5 worm cellular contexts compared by ENCODE assay signal in the genomic region with DNA sequence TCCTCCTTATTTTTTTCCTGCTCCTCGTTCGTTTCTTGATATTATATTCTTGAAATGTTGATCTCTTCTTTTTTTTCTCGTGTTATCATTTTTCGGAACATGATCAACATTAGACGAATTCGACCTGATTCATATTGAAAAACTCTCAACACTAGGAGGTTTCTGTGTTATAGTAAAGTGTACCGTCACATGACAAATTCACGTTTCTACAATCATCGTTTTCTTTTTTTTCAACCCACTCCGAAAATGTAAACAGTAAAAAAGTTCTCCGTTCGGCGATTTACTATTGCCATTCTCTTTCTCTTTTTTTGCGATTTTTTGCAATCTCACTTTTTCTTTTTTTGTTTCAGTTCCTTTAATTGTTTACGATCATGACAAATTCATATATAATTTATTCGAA.
TF ChIP-seq lines count a peak whose summit lies in the region.

No protein-coding gene starts in this region.

TF ChIP-seq in whole organism, L1 larva, 84 proteins besides CTCF, POLR2A, EP300 and RAD21:
- TF ChIP-seq lin-35 (GFP tag; optimal IDR thresholded peaks at IDR 0.05; lab: Kevin White, UChicago) (peak in 1 of 2 experiments; percentile 22), blmp-1 (tag; optimal IDR thresholded peaks at IDR 0.05; lab: Kevin White, UChicago) (peak; percentile 9), lin-13 (GFP tag; optimal IDR thresholded peaks at IDR 0.05; lab: Kevin White, UChicago) (no peak), elt-3 (tag; optimal IDR thresholded peaks at IDR 0.05; lab: Kevin White, UChicago) (peak in 1 of 6 experiments; percentile 20), jun-1 (tag; optimal IDR thresholded peaks at IDR 0.05; lab: Kevin White, UChicago) (no peak)

TF ChIP-seq in whole organism, L2 larva, 48 proteins besides CTCF, POLR2A, EP300 and RAD21:
- peak; percentile 63 for TF ChIP-seq sma-3 (GFP tag; optimal IDR thresholded peaks at IDR 0.05; lab: Kevin White, UChicago)
- no peak for TF ChIP-seq unc-55 (GFP tag; optimal IDR thresholded peaks at IDR 0.05; lab: Kevin White, UChicago)
- peak; percentile 35 for TF ChIP-seq sma-9 (GFP tag; optimal IDR thresholded peaks at IDR 0.05; lab: Kevin White, UChicago)
- no peak for TF ChIP-seq sma-9 (tag; optimal IDR thresholded peaks at IDR 0.05; lab: Kevin White, UChicago)
- TF ChIP-seq F13H6.1 (tag; optimal IDR thresholded peaks at IDR 0.05; lab: Kevin White, UChicago) = no peak

TF ChIP-seq in whole organism, L3 larva, 47 proteins besides CTCF, POLR2A, EP300 and RAD21:
- TF ChIP-seq pha-4 (tag; optimal IDR thresholded peaks at IDR 0.05; lab: Kevin White, UChicago) (peak; percentile 99), nhr-25 (tag; optimal IDR thresholded peaks at IDR 0.05; lab: Kevin White, UChicago) (no peak), nhr-23 (tag; optimal IDR thresholded peaks at IDR 0.05; lab: Kevin White, UChicago) (peak; percentile 19)
TF ChIP-seq in whole organism, L3 larva: peak in this region for 2.

TF ChIP-seq in whole organism, L4 larva, 104 proteins besides CTCF, POLR2A, EP300 and RAD21:
- TF ChIP-seq hlh-30 (tag; optimal IDR thresholded peaks at IDR 0.05; lab: Kevin White, UChicago; ENCODE audit: insufficient read depth) = peak; percentile 43
- no peak for TF ChIP-seq daf-16 (GFP tag; optimal IDR thresholded peaks at IDR 0.05; lab: Kevin White, UChicago)
- no peak for TF ChIP-seq daf-16 (tag; optimal IDR thresholded peaks at IDR 0.05; lab: Kevin White, UChicago)
- TF ChIP-seq pha-4 (GFP tag; IDR thresholded peaks at IDR 0.05; lab: Robert Waterston, UW) = no peak
- peak; percentile 10 for TF ChIP-seq pha-4 (tag; optimal IDR thresholded peaks at IDR 0.05; lab: Kevin White, UChicago)
- peak; percentile 9 for TF ChIP-seq dve-1 (tag; optimal IDR thresholded peaks at IDR 0.05; lab: Kevin White, UChicago; ENCODE audit: insufficient read depth)

TF ChIP-seq in whole organism, young adult, 124 proteins besides CTCF, POLR2A, EP300 and RAD21:
- TF ChIP-seq unc-62 (GFP tag; optimal IDR thresholded peaks at IDR 0.05; lab: Kevin White, UChicago) = no peak
- no peak for TF ChIP-seq ets-4 (GFP tag; optimal IDR thresholded peaks at IDR 0.05; lab: Kevin White, UChicago)
- TF ChIP-seq nfya-2 (GFP tag; IDR thresholded peaks at IDR 0.05; lab: Robert Waterston, UW) = no peak
- TF ChIP-seq F23B12.7 (tag; optimal IDR thresholded peaks at IDR 0.05; lab: Kevin White, UChicago; ENCODE audit: insufficient read depth) = no peak
- TF ChIP-seq nhr-80 (tag; optimal IDR thresholded peaks at IDR 0.05; lab: Kevin White, UChicago) = no peak
- TF ChIP-seq pha-4 (tag; optimal IDR thresholded peaks at IDR 0.05; lab: Kevin White, UChicago) = peak; percentile 38
